Fruit fly (Drosophila melanogaster) whole organism, pupa: Measurements from ENCODE around the gene Idh.

Experiments
- CG10348 ChIP-seq: fragments of 200-800 bp; sonication (Bioruptor generic); IDR thresholded peaks from 2 replicates; pipeline ENCODE4 v1.3.6; 2022; ENCODE audit warnings: missing biosample characterization, missing genetic modification characterization
- CG12605 ChIP-seq: fragments of 200-800 bp; sonication (Bioruptor generic); IDR thresholded peaks from 2 replicates; pipeline ENCODE4 v1.3.6; 2022; ENCODE audit warnings: missing biosample characterization, missing genetic modification characterization
- CG13204 ChIP-seq: fragments of 200-800 bp; sonication (Bioruptor generic); optimal IDR thresholded peaks from 2 replicates; lab custom pipeline; 2018; ENCODE audit warnings: missing biosample characterization, mild to moderate bottlenecking, missing genetic modification characterization, moderate library complexity
- CG14655 ChIP-seq: fragments of 200-800 bp; sonication (Bioruptor generic); optimal IDR thresholded peaks from 3 replicates; lab custom pipeline; 2017; ENCODE audit warnings: mild to moderate bottlenecking, missing biosample characterization, missing genetic modification reagents, missing genetic modification characterization
- CG15710 ChIP-seq: fragments of 200-800 bp; sonication (Bioruptor generic); optimal IDR thresholded peaks from 2 replicates; lab custom pipeline; 2018; ENCODE audit warnings: missing biosample characterization, mild to moderate bottlenecking, missing genetic modification characterization, moderate library complexity
- CG17806 ChIP-seq: fragments of 200-800 bp; sonication (Bioruptor generic); optimal IDR thresholded peaks from 2 replicates; lab custom pipeline; 2018; ENCODE audit warnings: missing biosample characterization, mild to moderate bottlenecking, missing genetic modification characterization, moderate library complexity
- CG32121 ChIP-seq: fragments of 200-800 bp; sonication (Bioruptor generic); IDR thresholded peaks from 2 replicates; pipeline ENCODE4 v1.3.6; 2022; ENCODE audit warnings: missing biosample characterization, missing genetic modification characterization
- CG34367 ChIP-seq: fragments of 200-800 bp; sonication (Bioruptor generic); optimal IDR thresholded peaks from 2 replicates; lab custom pipeline; 2018; ENCODE audit warnings: missing biosample characterization, mild to moderate bottlenecking, missing genetic modification characterization
- CG4496 ChIP-seq: fragments of 200-800 bp; sonication (Bioruptor generic); IDR thresholded peaks from 3 replicates; pipeline ENCODE4 v1.3.6; 2022; ENCODE audit warnings: missing biosample characterization, missing genetic modification characterization
- CG8159 ChIP-seq: fragments of 200-800 bp; sonication (Bioruptor generic); optimal IDR thresholded peaks from 3 replicates; lab custom pipeline; 2018; ENCODE audit warnings: missing biosample characterization, mild to moderate bottlenecking, missing genetic modification characterization, moderate library complexity
- CG8301 ChIP-seq: fragments of 200-800 bp; sonication (Bioruptor generic); optimal IDR thresholded peaks from 2 replicates; lab custom pipeline; 2018; ENCODE audit warnings: missing biosample characterization, mild to moderate bottlenecking, missing genetic modification characterization
- CG9948 ChIP-seq: fragments of 200-800 bp; sonication (Bioruptor generic); optimal IDR thresholded peaks from 2 replicates; lab custom pipeline; 2018; ENCODE audit warnings: missing biosample characterization, mild to moderate bottlenecking, missing genetic modification characterization, moderate library complexity
- D1 ChIP-seq: fragments of 200-800 bp; sonication (Bioruptor generic); optimal IDR thresholded peaks from 2 replicates; lab custom pipeline; 2018; ENCODE audit warnings: missing biosample characterization, mild to moderate bottlenecking, missing genetic modification characterization, moderate library complexity
- EcR ChIP-seq: fragments of 200-800 bp; sonication (Bioruptor generic); optimal IDR thresholded peaks from 3 replicates; lab custom pipeline; 2019; ENCODE audit warnings: missing biosample characterization, missing genetic modification characterization, mild to moderate bottlenecking, moderate library complexity, missing genetic modification reagents
- Ets98B ChIP-seq: fragments of 200-800 bp; sonication (Bioruptor generic); IDR thresholded peaks from 2 replicates; pipeline ENCODE4 v1.3.6; 2022; ENCODE audit warnings: missing biosample characterization, missing genetic modification characterization
- Pif1A ChIP-seq: fragments of 200-800 bp; sonication (Bioruptor generic); optimal IDR thresholded peaks from 3 replicates; lab custom pipeline; 2016; ENCODE audit warnings: missing biosample characterization, missing genetic modification characterization
- Pif1B ChIP-seq: fragments of 200-800 bp; sonication (Bioruptor generic); optimal IDR thresholded peaks from 3 replicates; lab custom pipeline; 2016; ENCODE audit warnings: missing biosample characterization, missing genetic modification characterization
- Snoo ChIP-seq: fragments of 200-800 bp; sonication (Bioruptor generic); optimal IDR thresholded peaks from 3 replicates; lab custom pipeline; 2017; ENCODE audit warnings: missing biosample characterization, mild to moderate bottlenecking, missing genetic modification characterization, inconsistent platforms
- fd96Ca ChIP-seq: fragments of 200-800 bp; sonication (Bioruptor generic); IDR thresholded peaks from 3 replicates; pipeline ENCODE4 v1.3.6; 2022; ENCODE audit warnings: missing biosample characterization, missing genetic modification characterization
- gl ChIP-seq: fragments of 200-800 bp; sonication (Bioruptor generic); optimal IDR thresholded peaks from 2 replicates; lab custom pipeline; 2018; ENCODE audit warnings: missing biosample characterization, mild to moderate bottlenecking, missing genetic modification characterization
- rn ChIP-seq: fragments of 200-800 bp; sonication (Bioruptor generic); IDR thresholded peaks from 2 replicates; pipeline ENCODE4 v1.3.6; 2022; ENCODE audit warnings: missing biosample characterization, missing genetic modification characterization

The Idh gene

DNA sequence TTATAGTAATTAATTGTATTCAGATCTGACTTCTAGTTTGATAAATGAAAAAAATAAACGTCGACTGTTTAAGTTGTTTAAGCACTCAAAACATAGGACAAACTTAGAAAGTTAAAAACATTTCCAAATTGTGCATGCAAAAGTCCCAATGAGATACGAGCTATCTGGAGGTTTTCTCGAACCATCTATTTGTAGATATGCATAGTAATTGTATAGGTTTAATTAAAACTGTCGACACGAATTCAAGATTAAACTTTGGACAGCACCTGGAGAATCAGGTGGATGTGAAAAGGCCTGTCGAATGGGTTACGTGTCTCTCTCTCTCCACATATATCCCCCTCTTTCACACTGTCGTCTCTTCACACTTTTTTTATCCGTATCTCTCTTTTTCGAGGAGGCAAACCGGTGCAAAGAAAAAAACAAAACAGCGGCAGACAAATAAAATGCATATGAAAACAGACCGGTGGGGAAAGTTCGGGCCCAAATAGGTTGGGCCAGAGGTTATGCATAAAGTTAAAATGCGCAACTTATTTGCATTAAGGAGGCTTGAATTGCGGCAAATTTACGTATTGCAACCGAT lies 553 bp downstream of the Idh start:
- TF ChIP-seq gl, result peak; percentile 84
- TF ChIP-seq CG9948 (tag; lab: Kevin White, UChicago), result peak; percentile 36
- peak; percentile 61 for TF ChIP-seq CG13204 (GFP tag; lab: Kevin White, UChicago)
- peak; percentile 45; the same call in 1 of the 3 replicates for TF ChIP-seq fd96Ca (GFP tag; lab: Robert Waterston, UW)
- TF ChIP-seq D1 (tag; lab: Kevin White, UChicago), result no peak
- peak; percentile 41 for TF ChIP-seq CG17806 (tag; lab: Kevin White, UChicago)
- peak; percentile 3 for TF ChIP-seq Pif1A (GFP tag; lab: Kevin White, UChicago)
- 0 out of 2 replicates have a peak, but pooled peaks have one; percentile 10 for TF ChIP-seq CG32121 (GFP tag; lab: Robert Waterston, UW)
- peak; percentile 55 for TF ChIP-seq CG15710 (tag; lab: Kevin White, UChicago)
- TF ChIP-seq CG4496 (GFP tag; lab: Robert Waterston, UW), result peak; percentile 50; the same call in 1 of the 3 replicates
- TF ChIP-seq CG34367 (tag; lab: Kevin White, UChicago), result peak; percentile 63
- no peak for TF ChIP-seq EcR
- no peak for TF ChIP-seq Snoo (tag; lab: Kevin White, UChicago)
- peak; percentile 53 for TF ChIP-seq CG8301 (tag; lab: Kevin White, UChicago)
- TF ChIP-seq CG12605 (GFP tag; lab: Robert Waterston, UW), result peak; percentile 81
- peak; percentile 52 for TF ChIP-seq CG8159 (tag; lab: Kevin White, UChicago)
- TF ChIP-seq Pif1B (GFP tag; lab: Kevin White, UChicago), result no peak
- 0 out of 2 replicates have a peak, but pooled peaks have one; percentile 26 for TF ChIP-seq rn (GFP tag; lab: Robert Waterston, UW)
- TF ChIP-seq Ets98B (GFP tag; lab: Robert Waterston, UW), result peak; percentile 26; the same call in 1 of the 2 replicates
- peak; percentile 56 for TF ChIP-seq CG14655 (GFP tag; lab: Kevin White, UChicago)

dm6 chr3L:8358776-8359455 lies 1.8 kb downstream of the Idh start:
- TF ChIP-seq CG12605 (GFP tag; lab: Robert Waterston, UW), result peak; percentile 49; the same call in 1 of the 2 replicates
- TF ChIP-seq Ets98B (GFP tag; lab: Robert Waterston, UW), result no peak
- no peak for TF ChIP-seq fd96Ca (GFP tag; lab: Robert Waterston, UW)
- no peak for TF ChIP-seq CG9948 (tag; lab: Kevin White, UChicago)
- TF ChIP-seq CG14655 (GFP tag; lab: Kevin White, UChicago), result no peak

dm6 chr3L:8358138-8358537 lies 2.6 kb downstream of the Idh start:
- no peak for TF ChIP-seq gl
- no peak for TF ChIP-seq CG13204 (GFP tag; lab: Kevin White, UChicago)
- peak; percentile 53 for TF ChIP-seq CG17806 (tag; lab: Kevin White, UChicago)
- TF ChIP-seq CG8301 (tag; lab: Kevin White, UChicago), result no peak
- TF ChIP-seq Pif1B (GFP tag; lab: Kevin White, UChicago), result no peak
- no peak for TF ChIP-seq D1 (tag; lab: Kevin White, UChicago)
- peak; percentile 73 for TF ChIP-seq CG8159 (tag; lab: Kevin White, UChicago)
- TF ChIP-seq CG15710 (tag; lab: Kevin White, UChicago), result no peak
- no peak for TF ChIP-seq rn (GFP tag; lab: Robert Waterston, UW)
- TF ChIP-seq fd96Ca (GFP tag; lab: Robert Waterston, UW), result no peak
- TF ChIP-seq CG34367 (tag; lab: Kevin White, UChicago), result peak; percentile 43
- no peak for TF ChIP-seq EcR
- TF ChIP-seq Ets98B (GFP tag; lab: Robert Waterston, UW), result no peak
- TF ChIP-seq CG32121 (GFP tag; lab: Robert Waterston, UW), result no peak
- no peak for TF ChIP-seq CG14655 (GFP tag; lab: Kevin White, UChicago)
- TF ChIP-seq Snoo (tag; lab: Kevin White, UChicago), result peak; percentile 55
- TF ChIP-seq CG9948 (tag; lab: Kevin White, UChicago), result no peak
- TF ChIP-seq CG4496 (GFP tag; lab: Robert Waterston, UW), result no peak
- no peak for TF ChIP-seq Pif1A (GFP tag; lab: Kevin White, UChicago)
- TF ChIP-seq CG10348 (GFP tag; lab: Robert Waterston, UW), result no peak
- no peak for TF ChIP-seq CG12605 (GFP tag; lab: Robert Waterston, UW)

dm6 chr3L:8356196-8356595 lies 4.5 kb downstream of the Idh start, which contains the start of gene Culd:
Culd (minus strand) TSS chr3L:8356296.
- TF ChIP-seq rn (GFP tag; lab: Robert Waterston, UW), result no peak
- TF ChIP-seq CG17806 (tag; lab: Kevin White, UChicago), result no peak
- TF ChIP-seq CG15710 (tag; lab: Kevin White, UChicago), result no peak
- no peak for TF ChIP-seq CG34367 (tag; lab: Kevin White, UChicago)
- TF ChIP-seq CG9948 (tag; lab: Kevin White, UChicago), result no peak
- no peak for TF ChIP-seq CG12605 (GFP tag; lab: Robert Waterston, UW)
- no peak for TF ChIP-seq Ets98B (GFP tag; lab: Robert Waterston, UW)
- TF ChIP-seq CG10348 (GFP tag; lab: Robert Waterston, UW), result no peak
- no peak for TF ChIP-seq CG14655 (GFP tag; lab: Kevin White, UChicago)
- no peak for TF ChIP-seq D1 (tag; lab: Kevin White, UChicago)
- no peak for TF ChIP-seq CG32121 (GFP tag; lab: Robert Waterston, UW)
- no peak for TF ChIP-seq CG4496 (GFP tag; lab: Robert Waterston, UW)
- TF ChIP-seq CG13204 (GFP tag; lab: Kevin White, UChicago), result no peak
- no peak for TF ChIP-seq fd96Ca (GFP tag; lab: Robert Waterston, UW)
- no peak for TF ChIP-seq Snoo (tag; lab: Kevin White, UChicago)
- TF ChIP-seq Pif1B (GFP tag; lab: Kevin White, UChicago), result no peak
- TF ChIP-seq CG8301 (tag; lab: Kevin White, UChicago), result no peak
- TF ChIP-seq Pif1A (GFP tag; lab: Kevin White, UChicago), result no peak
- TF ChIP-seq, all 21 proteins: peak for 0
